Worm (Caenorhabditis elegans): ENCODE measurements around the gene F40A3.4.

The F40A3.4 gene

DNA sequence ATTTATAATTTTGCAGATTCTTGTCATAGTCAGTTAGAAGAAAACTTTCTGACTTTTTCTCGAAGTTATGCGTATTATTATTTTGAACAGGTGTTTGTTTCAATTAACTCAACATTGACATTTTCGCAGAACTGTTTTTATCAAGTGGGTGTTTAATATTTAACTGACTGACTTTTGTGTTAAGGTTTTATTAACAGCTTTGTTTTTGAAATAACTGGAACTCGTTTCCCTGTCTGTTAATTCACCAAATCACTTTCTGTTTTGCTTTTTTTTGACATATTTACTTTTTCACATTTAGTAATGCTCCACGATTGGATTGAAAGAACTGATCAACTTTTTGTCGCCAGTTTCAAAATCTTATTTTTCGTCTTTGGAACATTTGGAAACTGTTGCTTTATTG lies 49.9 kb downstream of the F40A3.4 start, which contains the start of gene srsx-7:
TSS of gene srsx-7 (plus strand) at position 301 of the 400 bp plus-strand sequence.
- TF ChIP-seq lag-1 (GFP tag; IDR thresholded peaks at IDR 0.05) (no peak), ceh-58 (GFP tag; IDR thresholded peaks at IDR 0.05) (no peak), F57C9.4 (tag; optimal IDR thresholded peaks at IDR 0.05) (no peak), lsy-27 (tag; optimal IDR thresholded peaks at IDR 0.05; ENCODE audit: borderline replicate concordance, insufficient read depth) (no peak), F22D6.2 (tag; optimal IDR thresholded peaks at IDR 0.05) (no peak), snpc-3.4 (tag; optimal IDR thresholded peaks at IDR 0.05) (no peak), mcd-1 (GFP tag; IDR thresholded peaks at IDR 0.05) (no peak)
